Worm (Caenorhabditis elegans) whole organism, late embryonic: ENCODE results near the gene nspg-14.

Source experiments
- C08G9.2 ChIP-seq: sonication (generic microtip); optimal IDR thresholded peaks from 2 replicates; lab custom pipeline; 2016; ENCODE audit warnings: mild to moderate bottlenecking, missing genetic modification characterization, moderate library complexity, missing compliant biosample characterization
- K09A11.1 ChIP-seq: sonication (generic microtip); optimal IDR thresholded peaks from 2 replicates; lab custom pipeline; 2017; ENCODE audit warnings: antibody characterized with exemption, mild to moderate bottlenecking, missing genetic modification characterization, missing compliant biosample characterization; ENCODE audit not compliant: insufficient read depth
- ahr-1 ChIP-seq: sonication (generic microtip); optimal IDR thresholded peaks from 2 replicates; lab custom pipeline; 2016; ENCODE audit warnings: missing genetic modification characterization, missing compliant biosample characterization
- ceh-18 ChIP-seq: sonication (generic microtip); optimal IDR thresholded peaks from 2 replicates; lab custom pipeline; 2016; ENCODE audit warnings: missing genetic modification characterization, missing compliant biosample characterization
- ceh-22 ChIP-seq: sonication (generic microtip); optimal IDR thresholded peaks from 2 replicates; lab custom pipeline; 2017; ENCODE audit warnings: missing biosample characterization, missing genetic modification characterization
- ceh-31 ChIP-seq: sonication (generic microtip); optimal IDR thresholded peaks from 2 replicates; lab custom pipeline; 2016; ENCODE audit warnings: missing genetic modification characterization, missing compliant biosample characterization
- ceh-34 ChIP-seq: sonication (generic microtip); optimal IDR thresholded peaks from 2 replicates; lab custom pipeline; 2016; ENCODE audit warnings: mild to moderate bottlenecking, missing genetic modification characterization, missing compliant biosample characterization
- ceh-48 ChIP-seq: sonication (generic microtip); optimal IDR thresholded peaks from 2 replicates; lab custom pipeline; 2016; ENCODE audit warnings: missing genetic modification characterization, inconsistent platforms, missing compliant biosample characterization
- ceh-6 ChIP-seq: fragments of 200-800 bp; sonication (Bioruptor generic); optimal IDR thresholded peaks from 2 replicates; lab custom pipeline; 2018; ENCODE audit warnings: mild to moderate bottlenecking, missing genetic modification characterization, missing compliant biosample characterization
- ceh-9 ChIP-seq: sonication (generic microtip); optimal IDR thresholded peaks from 2 replicates; lab custom pipeline; 2016; ENCODE audit warnings: mild to moderate bottlenecking, missing genetic modification characterization, inconsistent platforms, missing compliant biosample characterization
- dmd-4 ChIP-seq: sonication (generic microtip); optimal IDR thresholded peaks from 2 replicates; lab custom pipeline; 2016; ENCODE audit warnings: borderline replicate concordance, missing genetic modification characterization, missing compliant biosample characterization
- elt-2 ChIP-seq: sonication (generic microtip); optimal IDR thresholded peaks from 2 replicates; lab custom pipeline; 2016; ENCODE audit warnings: missing genetic modification reagents, missing genetic modification characterization, missing compliant biosample characterization
- elt-4 ChIP-seq: sonication (generic microtip); optimal IDR thresholded peaks from 2 replicates; lab custom pipeline; 2016; ENCODE audit warnings: missing genetic modification characterization, missing compliant biosample characterization
- eyg-1 ChIP-seq: sonication (generic microtip); optimal IDR thresholded peaks from 2 replicates; lab custom pipeline; 2016; ENCODE audit warnings: missing genotype, missing genetic modification characterization, missing compliant biosample characterization
- hlh-13 ChIP-seq: fragments of 200-800 bp; sonication (Bioruptor generic); optimal IDR thresholded peaks from 2 replicates; lab custom pipeline; 2018; ENCODE audit warnings: mild to moderate bottlenecking, missing genetic modification characterization, missing compliant biosample characterization
- hlh-30 ChIP-seq: sonication (generic microtip); optimal IDR thresholded peaks from 2 replicates; lab custom pipeline; 2017; ENCODE audit warnings: antibody characterized with exemption, missing genetic modification characterization, missing compliant biosample characterization; ENCODE audit not compliant: insufficient read depth
- hlh-6 ChIP-seq: sonication (generic microtip); optimal IDR thresholded peaks from 2 replicates; lab custom pipeline; 2016; ENCODE audit warnings: missing genotype, missing genetic modification characterization, missing compliant biosample characterization
- hlh-8 ChIP-seq: sonication (generic microtip); optimal IDR thresholded peaks from 2 replicates; lab custom pipeline; 2016; ENCODE audit warnings: missing genotype, missing genetic modification characterization, missing compliant biosample characterization
- mec-3 ChIP-seq: sonication (generic microtip); optimal IDR thresholded peaks from 2 replicates; lab custom pipeline; 2016; ENCODE audit warnings: borderline replicate concordance, missing genetic modification characterization, missing compliant biosample characterization
- nfya-1 ChIP-seq: sonication (generic microtip); optimal IDR thresholded peaks from 2 replicates; lab custom pipeline; 2017; ENCODE audit warnings: missing genetic modification characterization, mild to moderate bottlenecking, missing compliant biosample characterization, antibody characterized with exemption, moderate library complexity
- nhr-232 ChIP-seq: sonication (generic microtip); optimal IDR thresholded peaks from 2 replicates; lab custom pipeline; 2016; ENCODE audit warnings: missing genetic modification characterization, missing compliant biosample characterization
- odd-2 ChIP-seq: sonication (generic microtip); optimal IDR thresholded peaks from 2 replicates; lab custom pipeline; 2017; ENCODE audit warnings: antibody characterized with exemption, mild to moderate bottlenecking, missing genetic modification characterization, missing compliant biosample characterization
- pag-3 ChIP-seq: sonication (generic microtip); optimal IDR thresholded peaks from 2 replicates; lab custom pipeline; 2016; ENCODE audit warnings: missing compliant biosample characterization, missing genetic modification characterization, borderline replicate concordance
- pat-9 ChIP-seq: fragments of 200-800 bp; sonication (Bioruptor generic); optimal IDR thresholded peaks from 2 replicates; lab custom pipeline; 2018; ENCODE audit warnings: mild to moderate bottlenecking, missing genetic modification characterization, moderate library complexity, missing compliant biosample characterization
- pha-2 ChIP-seq: sonication (generic microtip); optimal IDR thresholded peaks from 2 replicates; lab custom pipeline; 2017; ENCODE audit warnings: mild to moderate bottlenecking, missing genetic modification characterization, missing compliant biosample characterization
- pqm-1 ChIP-seq: sonication (generic microtip); optimal IDR thresholded peaks from 2 replicates; lab custom pipeline; 2016; ENCODE audit warnings: missing genetic modification characterization, missing compliant biosample characterization
- ref-2 ChIP-seq: sonication (generic microtip); optimal IDR thresholded peaks from 2 replicates; lab custom pipeline; 2016; ENCODE audit warnings: missing genetic modification characterization, missing compliant biosample characterization
- rnt-1 ChIP-seq: sonication (generic microtip); optimal IDR thresholded peaks from 2 replicates; lab custom pipeline; 2016; ENCODE audit warnings: missing genetic modification characterization, missing compliant biosample characterization
- sdc-2 ChIP-seq: sonication (generic microtip); optimal IDR thresholded peaks from 2 replicates; lab custom pipeline; 2016; ENCODE audit warnings: missing genotype, missing genetic modification characterization, missing compliant biosample characterization
- sox-2 ChIP-seq: fragments of 200-800 bp; sonication (Bioruptor generic); IDR thresholded peaks from 2 replicates; pipeline ENCODE4 v1.3.6; 2022; ENCODE audit warnings: missing genetic modification reagents, missing genetic modification characterization, missing compliant biosample characterization
- sox-4 ChIP-seq: sonication (generic microtip); optimal IDR thresholded peaks from 2 replicates; lab custom pipeline; 2017; ENCODE audit warnings: mild to moderate bottlenecking, missing genetic modification characterization, inconsistent platforms, missing compliant biosample characterization
- syd-9 ChIP-seq: sonication (generic microtip); optimal IDR thresholded peaks from 2 replicates; lab custom pipeline; 2016; ENCODE audit warnings: mild to moderate bottlenecking, missing genetic modification characterization, moderate library complexity, missing compliant biosample characterization
- tbx-2 ChIP-seq: sonication (generic microtip); optimal IDR thresholded peaks from 2 replicates; lab custom pipeline; 2016; ENCODE audit warnings: missing genetic modification characterization, missing compliant biosample characterization
- ttx-3 ChIP-seq: sonication (generic microtip); optimal IDR thresholded peaks from 2 replicates; lab custom pipeline; 2016; ENCODE audit warnings: missing genetic modification reagents, missing genetic modification characterization, missing compliant biosample characterization
- unc-42 ChIP-seq: sonication (generic microtip); optimal IDR thresholded peaks from 2 replicates; lab custom pipeline; 2016; ENCODE audit warnings: missing genotype, missing genetic modification characterization, missing compliant biosample characterization
- unc-55 ChIP-seq: sonication (generic microtip); optimal IDR thresholded peaks from 2 replicates; lab custom pipeline; 2017; ENCODE audit warnings: missing biosample characterization, missing genetic modification reagents, missing genetic modification characterization
- ztf-16 ChIP-seq: sonication (generic microtip); optimal IDR thresholded peaks from 2 replicates; lab custom pipeline; 2017; ENCODE audit warnings: missing genetic modification characterization, missing compliant biosample characterization

Gene nspg-14

DNA sequence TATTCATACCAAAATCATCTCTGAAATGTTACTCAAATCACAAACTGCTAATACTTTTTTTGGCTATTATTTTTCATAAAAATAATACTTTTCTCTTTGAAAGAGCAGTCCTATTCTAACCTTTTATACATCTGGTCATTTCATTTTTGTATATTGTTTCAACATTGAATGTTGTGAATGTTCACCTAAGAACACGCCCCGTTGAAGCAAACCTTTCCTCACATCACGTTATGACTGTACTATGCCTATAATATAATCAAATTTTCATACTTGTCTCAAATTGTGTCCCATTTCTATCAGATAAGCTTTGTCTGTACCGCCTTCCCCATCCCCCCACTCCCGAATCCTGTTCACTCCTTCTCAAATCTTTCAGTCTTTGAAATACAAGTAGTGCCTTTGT lies 34.5 kb upstream of the nspg-14 start:
- TF ChIP-seq mec-3 (tag; lab: Kevin White, UChicago) (no peak), ceh-22 (tag; lab: Kevin White, UChicago) (no peak), hlh-6 (tag; lab: Kevin White, UChicago) (no peak), syd-9 (tag; lab: Kevin White, UChicago) (no peak), ceh-18 (tag; lab: Kevin White, UChicago) (no peak), pag-3 (no peak), nfya-1 (no peak), ceh-9 (tag; lab: Kevin White, UChicago) (no peak), odd-2 (tag; lab: Kevin White, UChicago) (no peak)

ce11 chrX:5226265-5226664 lies 26.6 kb upstream of the nspg-14 start, which contains the start of gene H28G03.3:
Gene H28G03.3 (minus strand): TSS chrX:5226365.
- no peak for TF ChIP-seq eyg-1 (tag; lab: Kevin White, UChicago)
- no peak for TF ChIP-seq elt-2 (tag; lab: Kevin White, UChicago)
- no peak for TF ChIP-seq pha-2 (tag; lab: Kevin White, UChicago)

- no peak for TF ChIP-seq ceh-22 (tag; lab: Kevin White, UChicago)
- no peak for TF ChIP-seq ceh-48 (tag; lab: Kevin White, UChicago)
- no peak for TF ChIP-seq hlh-13 (GFP tag; lab: Kevin White, UChicago)
- no peak for TF ChIP-seq K09A11.1
- no peak for TF ChIP-seq pat-9 (tag; lab: Kevin White, UChicago)
Observed at ce11 chrX:5238246-5238645, 14.6 kb upstream of the nspg-14 start.

DNA sequence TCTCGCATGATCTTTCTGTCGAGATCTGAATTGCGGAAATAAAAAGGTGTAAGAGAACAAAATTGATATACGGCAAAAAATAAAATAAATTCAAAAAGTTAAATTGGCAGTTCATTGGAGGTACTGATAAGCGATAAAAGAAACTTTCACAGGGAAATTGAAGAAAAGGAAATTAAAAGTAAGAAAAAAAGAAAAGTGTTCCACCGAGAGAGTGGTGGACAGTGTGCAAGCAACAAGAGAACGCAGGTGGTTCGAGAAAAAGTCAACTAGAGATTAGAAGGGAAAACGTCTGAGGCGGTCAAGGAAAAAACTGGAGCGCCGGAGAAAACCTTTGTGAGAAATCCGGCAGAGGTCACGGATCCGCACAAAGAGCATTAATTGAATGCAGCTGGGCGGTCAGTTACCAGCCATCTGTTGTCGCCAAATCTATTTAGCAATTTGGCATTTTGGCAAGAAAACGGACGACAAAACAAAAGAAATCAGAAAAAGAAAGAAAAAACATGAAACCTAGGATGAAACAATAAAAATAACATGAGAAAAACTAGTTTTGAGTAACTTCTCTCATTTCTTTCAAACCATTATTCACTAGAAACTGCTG lies 9.4 kb upstream of the nspg-14 start, which contains the start of gene mtm-5:
Gene mtm-5 (minus strand): TSS at position 27 of the 598 bp plus-strand sequence.
- TF ChIP-seq nhr-232 (tag; lab: Kevin White, UChicago) (no peak), ztf-16 (tag; lab: Kevin White, UChicago) (no peak), sox-4 (tag; lab: Kevin White, UChicago) (no peak), pha-2 (tag; lab: Kevin White, UChicago) (no peak), ceh-6 (GFP tag; lab: Kevin White, UChicago) (no peak), elt-4 (tag; lab: Kevin White, UChicago) (no peak), unc-42 (peak; percentile 33), hlh-30 (tag; lab: Kevin White, UChicago) (no peak), ahr-1 (tag; lab: Kevin White, UChicago) (no peak), tbx-2 (tag; lab: Kevin White, UChicago) (no peak), dmd-4 (tag; lab: Kevin White, UChicago) (no peak), ceh-18 (tag; lab: Kevin White, UChicago) (no peak), sox-2 (GFP tag; lab: Robert Waterston, UW) (peak; percentile 1; the same call in 1 of the 2 replicates)
- TF ChIP-seq, all 69 proteins: peak for 2

DNA sequence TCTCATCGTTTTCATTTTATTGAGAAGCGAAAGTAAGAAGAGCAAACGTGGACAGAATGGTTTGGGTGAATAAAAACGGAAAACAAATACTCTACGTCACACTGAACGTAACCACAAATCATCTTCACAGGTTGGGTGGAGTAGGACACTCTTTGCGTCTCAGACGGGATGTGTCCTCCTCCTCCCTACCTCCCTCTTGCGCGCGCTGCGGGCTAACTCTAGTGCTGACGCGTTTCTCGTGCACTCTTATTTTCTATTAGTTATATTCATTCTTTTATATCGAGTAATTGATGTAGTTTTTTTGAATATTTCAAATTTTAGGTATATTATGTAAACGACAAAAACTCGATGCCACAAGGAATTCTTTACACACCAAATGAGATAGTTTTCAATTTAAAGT lies 8.8 kb upstream of the nspg-14 start, which contains the start of gene Y34B4A.7:
Gene Y34B4A.7 (plus strand): TSS at position 297 of the 400 bp plus-strand sequence.
- TF ChIP-seq ttx-3 (tag; lab: Kevin White, UChicago), result peak; percentile 18
- TF ChIP-seq pqm-1 (tag; lab: Kevin White, UChicago), result no peak
- peak; percentile 53 for TF ChIP-seq nfya-1
- peak; percentile 32 for TF ChIP-seq unc-42
- TF ChIP-seq tbx-2 (tag; lab: Kevin White, UChicago), result peak; percentile 39
- TF ChIP-seq ceh-31 (tag; lab: Kevin White, UChicago), result peak; percentile 3
- TF ChIP-seq hlh-8 (tag; lab: Kevin White, UChicago), result no peak
- peak; percentile 39 for TF ChIP-seq rnt-1
- peak; percentile 6 for TF ChIP-seq ref-2 (tag; lab: Kevin White, UChicago)
- no peak for TF ChIP-seq C08G9.2 (tag; lab: Kevin White, UChicago)
- peak; percentile 52 for TF ChIP-seq elt-2 (tag; lab: Kevin White, UChicago)
- peak; percentile 37 for TF ChIP-seq sdc-2 (tag; lab: Kevin White, UChicago)
- peak; percentile 60 for TF ChIP-seq unc-55 (GFP tag; lab: Kevin White, UChicago)
- TF ChIP-seq ceh-34, result peak; percentile 23
